Worm (Caenorhabditis elegans): ENCODE data around the gene Y57A10C.9.
"Not testable (repeated sequence)": the region's sequence is repeated elsewhere in the genome, so short reads cannot be mapped to it uniquely, and the experiment has no call there.

Y57A10C.9 gene

DNA sequence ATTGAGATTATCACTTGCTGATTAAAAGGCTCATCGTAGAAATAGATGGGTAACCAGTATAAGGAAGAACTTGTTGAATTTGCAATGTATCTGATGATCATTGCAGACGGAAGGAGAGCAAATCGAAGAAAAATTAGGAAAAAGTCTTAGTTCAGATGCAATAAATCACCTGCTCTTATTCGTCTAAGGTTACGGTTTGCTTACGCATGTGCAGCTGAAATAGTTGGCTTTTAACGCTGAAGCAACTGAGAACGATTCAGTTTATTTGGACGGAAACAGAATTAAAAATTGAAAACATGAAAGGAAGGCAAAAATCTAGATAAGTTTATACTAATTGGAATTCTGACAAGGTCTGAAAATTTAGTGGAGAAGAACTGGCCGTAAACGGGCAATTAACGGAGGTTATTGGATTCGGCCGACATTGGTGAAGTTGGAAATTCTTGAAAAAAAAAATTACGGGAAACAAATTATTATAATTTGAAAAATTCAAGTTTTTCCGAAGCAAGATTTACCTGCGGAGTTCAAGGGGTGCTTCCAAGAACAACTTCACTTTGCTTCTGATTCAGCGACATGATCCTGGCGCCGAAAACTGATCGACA lies 14.5 kb upstream of the Y57A10C.9 start, which contains the start of the genes sre-35 and sre-33:
Gene sre-35 (minus strand): TSS at position 101 of the 599 bp plus-strand sequence.
Gene sre-33 (plus strand): TSS at position 549 of the 599 bp plus-strand sequence.
- TF ChIP-seq B0310.2 (tag; optimal IDR thresholded peaks at IDR 0.05): no peak
- no peak for TF ChIP-seq hmg-4 (GFP tag; optimal IDR thresholded peaks at IDR 0.05)
- no peak for TF ChIP-seq F13C5.2 (tag; optimal IDR thresholded peaks at IDR 0.05)
- no peak for TF ChIP-seq tbx-11 (GFP tag; IDR thresholded peaks at IDR 0.05)
- TF ChIP-seq pes-1 (GFP tag; IDR thresholded peaks at IDR 0.05): no peak
- TF ChIP-seq ceh-36 (tag; optimal IDR thresholded peaks at IDR 0.05): no peak
- no peak for TF ChIP-seq flt-1 (GFP tag; IDR thresholded peaks at IDR 0.05)
- no peak for TF ChIP-seq ets-7 (tag; optimal IDR thresholded peaks at IDR 0.05)
- TF ChIP-seq sea-1 (GFP tag; conservative IDR thresholded peaks at IDR 0.05): no peak
- TF ChIP-seq tra-4 (tag; optimal IDR thresholded peaks at IDR 0.05): no peak

DNA sequence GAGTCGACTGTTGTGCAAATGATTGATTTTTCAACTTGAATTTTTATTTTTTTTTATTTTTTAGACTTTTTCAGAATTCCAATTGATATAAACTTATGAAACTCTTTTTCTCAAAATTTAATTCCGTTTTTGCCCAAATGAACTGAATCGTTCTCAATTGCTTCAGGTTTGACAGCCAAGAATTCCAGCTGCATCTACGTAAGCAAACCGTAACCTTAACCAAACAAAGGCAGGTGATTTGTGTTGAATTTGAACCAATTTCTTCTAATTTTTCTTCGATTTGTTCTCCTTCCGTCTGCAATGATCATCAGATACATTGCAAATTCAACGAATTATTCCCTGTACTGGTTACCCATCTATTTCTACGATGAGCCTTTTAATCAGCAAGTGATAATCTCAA lies 11.5 kb upstream of the Y57A10C.9 start, which contains the start of gene sre-34:
Gene sre-34 (plus strand): TSS at position 301 of the 400 bp plus-strand sequence.
- TF ChIP-seq ceh-36 (tag; optimal IDR thresholded peaks at IDR 0.05) (no peak), hmbx-1 (tag; optimal IDR thresholded peaks at IDR 0.05) (no peak)

DNA sequence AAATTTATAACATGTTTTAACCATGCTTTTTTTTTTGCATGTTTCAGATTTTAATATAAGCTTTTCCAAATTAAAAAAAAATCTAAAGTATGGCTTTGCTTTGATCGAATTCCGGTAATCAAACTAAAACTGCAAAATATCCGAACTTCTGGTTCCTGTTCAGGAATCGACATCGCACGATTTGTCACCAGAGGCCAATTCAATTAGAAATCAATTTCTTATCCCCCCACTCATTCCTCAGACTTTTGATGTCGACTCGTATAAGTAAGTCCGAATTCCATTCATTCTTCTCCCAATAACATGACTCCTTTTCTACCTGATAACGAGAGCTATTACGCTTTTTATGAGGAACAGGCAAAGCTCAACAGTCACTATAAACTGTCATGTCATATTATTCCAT lies 9.9 kb upstream of the Y57A10C.9 start, which contains the start of gene srh-27:
Gene srh-27 (plus strand): TSS at position 301 of the 400 bp plus-strand sequence.
- no peak for TF ChIP-seq sea-1 (GFP tag; conservative IDR thresholded peaks at IDR 0.05)
- no peak for TF ChIP-seq ama-1 (optimal IDR thresholded peaks at IDR 0.05)
- TF ChIP-seq pes-1 (GFP tag; IDR thresholded peaks at IDR 0.05): no peak
- no peak for TF ChIP-seq ceh-13 (GFP tag; optimal IDR thresholded peaks at IDR 0.05)
- no peak for TF ChIP-seq tra-4 (tag; optimal IDR thresholded peaks at IDR 0.05)
- no peak for TF ChIP-seq aly-1 (tag; optimal IDR thresholded peaks at IDR 0.05)
- TF ChIP-seq ceh-36 (tag; optimal IDR thresholded peaks at IDR 0.05): no peak
- no peak for TF ChIP-seq tbx-11 (GFP tag; IDR thresholded peaks at IDR 0.05)
- TF ChIP-seq hmg-4 (GFP tag; optimal IDR thresholded peaks at IDR 0.05): no peak
- no peak for TF ChIP-seq hnd-1 (tag; optimal IDR thresholded peaks at IDR 0.05)
- TF ChIP-seq tbx-37 (GFP tag; conservative IDR thresholded peaks at IDR 0.05): no peak
- TF ChIP-seq flt-1 (GFP tag; IDR thresholded peaks at IDR 0.05): no peak
- no peak for TF ChIP-seq scrt-1 (GFP tag; IDR thresholded peaks at IDR 0.05)

DNA sequence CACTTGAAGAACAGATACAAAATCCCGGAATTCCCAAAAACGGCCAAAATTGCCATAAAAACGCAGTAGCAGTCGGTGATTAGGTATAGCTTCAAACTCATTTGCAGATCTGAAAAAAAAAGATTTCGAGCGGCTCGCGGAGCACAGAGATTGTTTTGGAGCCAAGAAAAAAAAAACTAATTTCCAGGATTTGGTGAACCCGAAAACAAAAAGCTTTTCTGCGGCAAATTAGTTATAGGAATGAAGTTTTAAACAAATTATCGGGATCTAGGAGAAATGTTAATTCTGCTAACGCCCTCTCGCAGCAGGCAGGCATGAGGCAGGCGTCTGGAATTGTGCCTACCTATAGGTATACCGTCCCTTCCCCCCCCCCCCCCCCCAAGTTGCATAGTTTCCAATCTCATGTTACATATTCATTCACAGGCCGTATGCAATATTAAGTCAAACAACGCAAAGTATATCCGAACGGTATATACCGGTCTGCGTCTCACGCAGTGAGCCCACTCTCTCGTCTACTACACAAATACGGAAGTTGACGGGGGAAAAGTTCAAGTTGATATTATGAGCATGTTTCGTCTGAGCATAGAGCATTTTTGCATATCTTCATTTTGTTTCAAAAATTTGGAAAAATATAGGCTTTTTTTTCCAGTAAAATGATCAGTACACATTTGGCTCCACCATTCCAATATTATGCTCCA lies 6.5 kb upstream of the Y57A10C.9 start, which contains the start of the genes W05H5.1 and pitr-6:
Gene W05H5.1 (minus strand): TSS at position 101 of the 698 bp plus-strand sequence.
Gene pitr-6 (plus strand): TSS at position 648 of the 698 bp plus-strand sequence.
- TF ChIP-seq sea-1 (GFP tag; conservative IDR thresholded peaks at IDR 0.05) (no peak), hmbx-1 (tag; optimal IDR thresholded peaks at IDR 0.05) (no peak), ets-7 (tag; optimal IDR thresholded peaks at IDR 0.05) (no peak), tbx-37 (GFP tag; conservative IDR thresholded peaks at IDR 0.05) (no peak), tbx-11 (GFP tag; IDR thresholded peaks at IDR 0.05) (no peak), F13C5.2 (tag; optimal IDR thresholded peaks at IDR 0.05) (no peak), ama-1 (optimal IDR thresholded peaks at IDR 0.05) (no peak)

DNA sequence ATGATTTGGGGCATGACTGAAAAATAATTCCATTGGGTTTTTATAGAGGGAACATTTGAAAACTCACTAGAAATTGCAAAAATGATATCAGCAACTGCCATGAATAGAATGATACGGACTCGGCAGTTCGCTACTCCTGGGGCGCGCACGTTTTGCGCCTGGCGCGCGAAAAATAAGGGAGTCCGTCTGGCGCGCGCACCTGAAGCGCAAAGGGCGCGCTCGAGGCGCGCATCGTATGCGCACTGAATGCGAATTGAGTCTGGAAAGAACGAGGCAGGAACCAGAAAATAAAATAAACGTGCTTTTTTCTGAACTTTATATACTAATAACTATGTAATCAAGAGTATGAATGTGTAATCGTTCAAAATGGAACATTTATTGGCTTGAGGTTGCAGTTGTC lies 2.8 kb upstream of the Y57A10C.9 start, which contains the start of gene Y57A10C.10:
Gene Y57A10C.10 (minus strand): TSS at position 101 of the 400 bp plus-strand sequence.
- not testable (repeated sequence) for TF ChIP-seq pes-1 (GFP tag; IDR thresholded peaks at IDR 0.05); ets-7 (tag; optimal IDR thresholded peaks at IDR 0.05); flt-1 (GFP tag; IDR thresholded peaks at IDR 0.05)

DNA sequence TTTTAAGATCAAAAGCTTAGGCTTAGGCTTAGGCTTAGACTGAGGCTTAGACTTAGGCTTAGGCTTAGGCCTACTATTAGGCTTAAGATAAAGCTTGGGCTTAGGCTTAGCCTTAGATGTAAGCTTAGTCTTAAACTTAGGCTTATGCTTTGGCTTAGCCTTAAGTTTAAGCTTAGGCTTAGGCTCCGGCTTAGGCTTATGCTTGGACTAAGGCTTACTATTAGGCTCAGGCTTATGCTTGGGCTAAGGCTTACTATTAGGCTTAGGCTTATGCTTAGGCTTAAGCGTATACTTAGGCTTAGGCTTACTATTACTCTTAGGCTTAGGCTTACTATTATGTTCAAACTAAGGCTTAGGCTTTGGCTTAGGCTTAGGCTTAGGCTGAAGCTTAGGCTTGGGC lies 1.6 kb downstream of the Y57A10C.9 start:
- TF ChIP-seq hmbx-1 (tag; optimal IDR thresholded peaks at IDR 0.05) (no peak), ceh-36 (tag; optimal IDR thresholded peaks at IDR 0.05) (peak; percentile 82), scrt-1 (GFP tag; IDR thresholded peaks at IDR 0.05) (no peak)

DNA sequence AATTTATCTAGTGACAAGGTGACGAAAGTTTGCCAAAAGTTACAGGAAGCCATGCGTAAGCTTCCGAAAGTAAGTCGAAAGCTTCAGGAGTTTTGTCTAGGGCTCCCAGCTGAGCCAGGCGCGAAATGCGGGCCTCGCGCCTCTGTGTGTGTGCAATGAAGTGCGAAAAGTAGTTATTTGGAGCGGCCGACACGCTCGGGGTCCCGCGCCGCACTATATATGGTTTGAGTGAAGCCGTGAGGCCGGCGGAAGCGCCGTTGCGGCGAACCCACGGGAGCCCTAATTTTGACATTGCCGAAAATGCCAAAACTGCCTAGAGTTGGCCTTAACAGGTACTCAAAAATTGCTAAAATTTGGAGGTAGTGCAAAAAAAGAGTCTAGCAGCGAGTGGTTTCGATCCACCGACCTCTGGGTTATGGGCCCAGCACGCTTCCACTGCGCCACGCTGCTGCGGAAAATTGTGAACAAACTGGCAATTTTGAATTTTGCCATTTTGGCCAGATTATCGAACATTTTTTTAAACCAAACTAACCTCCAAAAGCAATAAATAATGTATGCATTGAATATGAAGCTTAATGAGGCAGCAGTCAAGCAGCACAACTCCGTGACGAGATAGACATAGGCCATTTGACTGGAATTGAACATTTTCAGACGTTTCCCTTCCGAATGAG lies 3.0 kb downstream of the Y57A10C.9 start:
- TF ChIP-seq F13C5.2 (tag; optimal IDR thresholded peaks at IDR 0.05) (no peak), hmbx-1 (tag; optimal IDR thresholded peaks at IDR 0.05) (no peak), pes-1 (GFP tag; IDR thresholded peaks at IDR 0.05) (no peak), scrt-1 (GFP tag; IDR thresholded peaks at IDR 0.05) (no peak), aly-1 (tag; optimal IDR thresholded peaks at IDR 0.05) (no peak), ama-1 (optimal IDR thresholded peaks at IDR 0.05) (no peak), hnd-1 (tag; optimal IDR thresholded peaks at IDR 0.05) (no peak), hmg-4 (GFP tag; optimal IDR thresholded peaks at IDR 0.05) (no peak)

DNA sequence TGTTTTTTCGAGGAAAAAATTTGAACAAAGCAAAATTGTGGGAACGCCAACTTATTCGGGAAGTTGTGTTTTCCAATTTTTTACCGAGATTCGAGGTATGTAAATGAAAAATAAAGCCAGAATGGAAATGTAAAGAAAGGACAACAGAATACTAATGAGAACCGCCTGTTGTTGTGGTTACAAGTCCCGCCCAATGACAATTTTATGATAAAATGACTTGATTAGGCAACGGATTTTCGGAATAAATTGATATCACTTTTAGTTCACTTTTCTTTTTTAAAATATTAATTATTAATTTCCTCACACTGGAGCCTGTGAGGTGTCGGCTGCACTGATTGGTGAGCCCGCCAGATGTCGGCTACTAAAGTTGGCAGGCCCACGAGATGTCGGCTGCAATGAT lies 6.0 kb downstream of the Y57A10C.9 start, which contains the start of gene dct-12:
Gene dct-12 (minus strand): TSS at position 101 of the 400 bp plus-strand sequence.
- TF ChIP-seq ets-7 (tag; optimal IDR thresholded peaks at IDR 0.05) (no peak), aly-1 (tag; optimal IDR thresholded peaks at IDR 0.05) (no peak), pes-1 (GFP tag; IDR thresholded peaks at IDR 0.05) (no peak), hmbx-1 (tag; optimal IDR thresholded peaks at IDR 0.05) (no peak), tbx-37 (GFP tag; conservative IDR thresholded peaks at IDR 0.05) (no peak), sea-1 (GFP tag; conservative IDR thresholded peaks at IDR 0.05) (no peak), tra-4 (tag; optimal IDR thresholded peaks at IDR 0.05) (no peak), flt-1 (GFP tag; IDR thresholded peaks at IDR 0.05) (no peak), scrt-1 (GFP tag; IDR thresholded peaks at IDR 0.05) (no peak), tbx-11 (GFP tag; IDR thresholded peaks at IDR 0.05) (no peak), F13C5.2 (tag; optimal IDR thresholded peaks at IDR 0.05) (no peak), B0310.2 (tag; optimal IDR thresholded peaks at IDR 0.05) (no peak), hnd-1 (tag; optimal IDR thresholded peaks at IDR 0.05) (no peak), ama-1 (optimal IDR thresholded peaks at IDR 0.05) (no peak), ceh-36 (tag; optimal IDR thresholded peaks at IDR 0.05) (no peak), ceh-13 (GFP tag; optimal IDR thresholded peaks at IDR 0.05) (no peak), hmg-4 (GFP tag; optimal IDR thresholded peaks at IDR 0.05) (no peak)

All from whole organism, early embryonic.